Worm (Caenorhabditis elegans) whole organism, L1 larva: ENCODE measurements around the gene swd-2.1.

Experiments
- C16A3.4 ChIP-seq: fragments of 150-350 bp; optimal IDR thresholded peaks from 2 replicates; lab custom pipeline; 2014; ENCODE audit warnings: missing biosample characterization, missing genetic modification characterization
- C34B4.2 ChIP-seq: sonication (generic microtip); optimal IDR thresholded peaks from 2 replicates; lab custom pipeline; 2017; ENCODE audit warnings: mild to moderate bottlenecking, missing genetic modification characterization, missing compliant biosample characterization
- Y116A8C.19 ChIP-seq: sonication (generic microtip); optimal IDR thresholded peaks from 2 replicates; lab custom pipeline; 2016; ENCODE audit warnings: missing compliant biosample characterization, missing genetic modification characterization, borderline replicate concordance
- ama-1 ChIP-seq: fragments of 150-350 bp; optimal IDR thresholded peaks from 2 replicates; lab custom pipeline; 2014
- ceh-82 ChIP-seq, 3 experiments: fragments of 150-350 bp in 1 of 3; sonication (generic microtip) in 2 of 3; optimal IDR thresholded peaks; 2 replicates each; lab custom pipeline; 2014 to 2017; ENCODE audit warnings: missing biosample characterization in 3 of 3, missing genetic modification characterization in 3 of 3
- ceh-88 ChIP-seq: fragments of 200-800 bp; sonication (Bioruptor generic); IDR thresholded peaks from 2 replicates; pipeline ENCODE4 v1.3.6; 2022; ENCODE audit warnings: missing genetic modification characterization, missing compliant biosample characterization
- ceh-90 ChIP-seq: sonication (generic microtip); optimal IDR thresholded peaks from 2 replicates; lab custom pipeline; 2016; ENCODE audit warnings: missing genetic modification characterization, missing compliant biosample characterization
- ces-1 ChIP-seq: fragments of 150-350 bp; optimal IDR thresholded peaks from 2 replicates; lab custom pipeline; 2014; ENCODE audit warnings: missing biosample characterization, missing genetic modification reagents, missing genetic modification characterization
- dpl-1 ChIP-seq, 3 experiments: fragments of 150-350 bp in 2 of 3; sonication (generic microtip) in 1 of 3; optimal IDR thresholded peaks; 2 replicates each; lab custom pipeline; 2014 to 2017; ENCODE audit warnings: missing biosample characterization in 3 of 3, missing genetic modification characterization in 3 of 3, missing genetic modification reagents in 3 of 3
- dsc-1 ChIP-seq: sonication (generic microtip); optimal IDR thresholded peaks from 2 replicates; lab custom pipeline; 2016; ENCODE audit warnings: mild to moderate bottlenecking, missing genetic modification characterization, missing compliant biosample characterization
- efl-3 ChIP-seq: fragments of 200-800 bp; sonication (Bioruptor generic); optimal IDR thresholded peaks from 2 replicates; lab custom pipeline; 2018; ENCODE audit warnings: mild to moderate bottlenecking, missing genetic modification characterization, missing compliant biosample characterization
- egl-13 ChIP-seq: sonication (generic microtip); optimal IDR thresholded peaks from 2 replicates; lab custom pipeline; 2016; ENCODE audit warnings: missing genotype, missing genetic modification reagents, missing genetic modification characterization, missing compliant biosample characterization
- elt-2 ChIP-seq: sonication (generic microtip); optimal IDR thresholded peaks from 2 replicates; lab custom pipeline; 2016; ENCODE audit warnings: missing genetic modification characterization, mild to moderate bottlenecking, inconsistent platforms, missing compliant biosample characterization, missing genetic modification reagents
- elt-3 ChIP-seq, 6 experiments: fragments of 150-350 bp in 1 of 6; sonication (generic microtip); optimal IDR thresholded peaks; 2 replicates each; lab custom pipeline; 2017 to 2018; ENCODE audit warnings: missing biosample characterization in 6 of 6, missing genetic modification characterization in 6 of 6, inconsistent platforms in 1 of 6
- ets-5 ChIP-seq: fragments of 200-800 bp; sonication (Bioruptor generic); IDR thresholded peaks from 2 replicates; pipeline ENCODE4 v1.3.6; 2022; ENCODE audit warnings: missing genetic modification characterization, missing compliant biosample characterization
- fkh-10 ChIP-seq: sonication (generic microtip); optimal IDR thresholded peaks from 2 replicates; lab custom pipeline; 2017; ENCODE audit warnings: missing biosample characterization, missing genetic modification reagents, missing genetic modification characterization
- fkh-4 ChIP-seq: sonication (generic microtip); optimal IDR thresholded peaks from 2 replicates; lab custom pipeline; 2016; ENCODE audit warnings: missing compliant biosample characterization, missing genetic modification characterization, borderline replicate concordance
- fos-1 ChIP-seq: fragments of 150-350 bp; optimal IDR thresholded peaks from 2 replicates; lab custom pipeline; 2014; ENCODE audit warnings: missing biosample characterization, missing genetic modification characterization
- grh-1 ChIP-seq: fragments of 200-800 bp; sonication (Bioruptor generic); IDR thresholded peaks from 2 replicates; pipeline ENCODE4 v1.3.6; 2022; ENCODE audit warnings: missing genetic modification reagents, missing genetic modification characterization, missing compliant biosample characterization
- hlh-17 ChIP-seq: fragments of 200-800 bp; sonication (Bioruptor generic); optimal IDR thresholded peaks from 2 replicates; lab custom pipeline; 2018; ENCODE audit warnings: missing genetic modification characterization, mild to moderate bottlenecking, missing compliant biosample characterization, moderate library complexity, borderline replicate concordance
- irx-1 ChIP-seq: sonication (generic microtip); optimal IDR thresholded peaks from 2 replicates; lab custom pipeline; 2016; ENCODE audit warnings: missing genetic modification characterization, missing compliant biosample characterization
- isw-1 ChIP-seq: fragments of 200-800 bp; sonication (Bioruptor generic); IDR thresholded peaks from 2 replicates; pipeline ENCODE4 v1.3.6; 2022; ENCODE audit warnings: missing genetic modification characterization, missing compliant biosample characterization
- jun-1 ChIP-seq: fragments of 150-350 bp; optimal IDR thresholded peaks from 2 replicates; lab custom pipeline; 2014; ENCODE audit warnings: missing biosample characterization, missing genetic modification reagents, missing genetic modification characterization
- lin-13 ChIP-seq: fragments of 150-350 bp; optimal IDR thresholded peaks from 2 replicates; lab custom pipeline; 2014; ENCODE audit warnings: missing biosample characterization, missing genetic modification reagents, missing genetic modification characterization
- lin-14 ChIP-seq: fragments of 200-800 bp; sonication (Bioruptor generic); optimal IDR thresholded peaks from 2 replicates; lab custom pipeline; 2018; ENCODE audit warnings: mild to moderate bottlenecking, missing genetic modification characterization, moderate library complexity, missing compliant biosample characterization
- lin-15B ChIP-seq: fragments of 150-350 bp; sonication (generic microtip); optimal IDR thresholded peaks from 3 replicates; lab custom pipeline; 2014; ENCODE audit warnings: missing biosample characterization, missing genetic modification characterization
- lin-35 ChIP-seq, 2 experiments: fragments of 150-350 bp; optimal IDR thresholded peaks; 2 replicates each; lab custom pipeline; 2014; ENCODE audit warnings: missing biosample characterization in 2 of 2, missing genetic modification characterization in 2 of 2, missing genetic modification reagents in 2 of 2
- nhr-11 ChIP-seq: fragments of 150-350 bp; optimal IDR thresholded peaks from 2 replicates; lab custom pipeline; 2014; ENCODE audit warnings: missing biosample characterization, missing genetic modification characterization
- nhr-12 ChIP-seq: sonication (generic microtip); optimal IDR thresholded peaks from 2 replicates; lab custom pipeline; 2017; ENCODE audit warnings: missing biosample characterization, missing genetic modification characterization
- nhr-237 ChIP-seq: fragments of 150-350 bp; optimal IDR thresholded peaks from 2 replicates; lab custom pipeline; 2014; ENCODE audit warnings: missing biosample characterization, missing genetic modification characterization
- nhr-47 ChIP-seq: sonication (generic microtip); optimal IDR thresholded peaks from 2 replicates; lab custom pipeline; 2016; ENCODE audit warnings: mild to moderate bottlenecking, missing genetic modification characterization, moderate library complexity, missing compliant biosample characterization
- nhr-71 ChIP-seq: sonication (generic microtip); optimal IDR thresholded peaks from 2 replicates; lab custom pipeline; 2016; ENCODE audit warnings: mild to moderate bottlenecking, missing genetic modification characterization, moderate library complexity, missing compliant biosample characterization
- nhr-77 ChIP-seq: fragments of 150-350 bp; optimal IDR thresholded peaks from 2 replicates; lab custom pipeline; 2014; ENCODE audit warnings: missing biosample characterization, missing genetic modification characterization
- nhr-85 ChIP-seq: sonication (generic microtip); peaks from one replicate; lab custom pipeline; 2016; ENCODE audit warnings: missing genetic modification characterization, inconsistent platforms, missing compliant biosample characterization
- nhr-90 ChIP-seq: sonication (generic microtip); optimal IDR thresholded peaks from 2 replicates; lab custom pipeline; 2016; ENCODE audit warnings: mild to moderate bottlenecking, missing genetic modification characterization, missing compliant biosample characterization; ENCODE audit not compliant: poor library complexity
- pag-3 ChIP-seq: sonication (generic microtip); optimal IDR thresholded peaks from 2 replicates; lab custom pipeline; 2017; ENCODE audit warnings: missing genetic modification characterization, mild to moderate bottlenecking, missing compliant biosample characterization, antibody characterized with exemption, borderline replicate concordance; ENCODE audit not compliant: insufficient read depth
- skn-1 ChIP-seq: fragments of 150-350 bp; optimal IDR thresholded peaks from 2 replicates; lab custom pipeline; 2014; ENCODE audit warnings: missing biosample characterization, missing genetic modification characterization
- snpc-4 ChIP-seq: fragments of 150-350 bp; optimal IDR thresholded peaks from 2 replicates; lab custom pipeline; 2014; ENCODE audit warnings: missing biosample characterization, missing genetic modification characterization
- snu-23 ChIP-seq: sonication (generic microtip); optimal IDR thresholded peaks from 2 replicates; lab custom pipeline; 2016; ENCODE audit warnings: missing genetic modification characterization, missing compliant biosample characterization
- sox-4 ChIP-seq: sonication (generic microtip); optimal IDR thresholded peaks from 2 replicates; lab custom pipeline; 2016; ENCODE audit warnings: missing genetic modification characterization, missing compliant biosample characterization
- sup-37 ChIP-seq: fragments of 200-800 bp; sonication (Bioruptor generic); optimal IDR thresholded peaks from 2 replicates; lab custom pipeline; 2018; ENCODE audit warnings: mild to moderate bottlenecking, missing genetic modification characterization, missing compliant biosample characterization
- tlp-1 ChIP-seq: fragments of 150-350 bp; optimal IDR thresholded peaks from 2 replicates; lab custom pipeline; 2014; ENCODE audit warnings: missing biosample characterization, missing genetic modification characterization
- unc-130 ChIP-seq: fragments of 150-350 bp; optimal IDR thresholded peaks from 2 replicates; lab custom pipeline; 2017; ENCODE audit warnings: missing biosample characterization, missing genetic modification characterization, inconsistent platforms
- unc-62 ChIP-seq: fragments of 150-350 bp; optimal IDR thresholded peaks from 2 replicates; lab custom pipeline; 2014; ENCODE audit warnings: missing biosample characterization, missing genetic modification reagents, missing genetic modification characterization
- unc-86 ChIP-seq: sonication (generic microtip); optimal IDR thresholded peaks from 2 replicates; lab custom pipeline; 2016; ENCODE audit warnings: missing genetic modification characterization, missing compliant biosample characterization
- unc-98 ChIP-seq: fragments of 200-800 bp; sonication (Bioruptor generic); IDR thresholded peaks from 2 replicates; pipeline ENCODE4 v1.3.6; 2022; ENCODE audit warnings: missing genetic modification characterization, missing compliant biosample characterization
- vab-15 ChIP-seq: sonication (generic microtip); optimal IDR thresholded peaks from 2 replicates; lab custom pipeline; 2017; ENCODE audit warnings: missing genotype, mild to moderate bottlenecking, missing genetic modification characterization, missing compliant biosample characterization
- ztf-11 ChIP-seq, 2 experiments: sonication (generic microtip); optimal IDR thresholded peaks; 2 replicates each; lab custom pipeline; 2016 to 2017; ENCODE audit warnings: missing genetic modification characterization in 2 of 2, missing biosample characterization in 1 of 2, missing compliant biosample characterization in 1 of 2

Gene swd-2.1

DNA sequence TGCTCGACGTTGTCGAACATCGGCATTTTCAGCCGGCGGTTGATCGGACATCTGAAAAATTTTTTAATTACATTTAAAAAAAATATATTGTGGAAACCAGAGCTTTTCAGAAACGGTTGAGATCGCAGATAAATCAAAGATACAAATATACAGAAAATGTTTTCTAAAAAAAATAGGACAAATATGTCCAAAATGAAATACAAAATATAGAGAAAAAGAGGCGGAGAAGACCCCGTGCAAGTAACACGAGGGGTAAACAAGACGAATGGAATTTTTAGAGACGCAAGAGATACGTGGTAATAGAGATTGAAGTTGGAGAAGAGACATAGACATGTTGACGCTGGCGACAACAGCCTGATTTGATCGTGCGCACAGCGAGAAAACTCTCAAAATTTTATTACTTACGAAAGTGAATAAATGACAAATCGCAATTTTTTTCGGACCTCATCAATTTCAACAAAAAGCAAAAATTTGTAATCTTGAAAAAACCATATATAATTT is 39.9 kb downstream of the swd-2.1 start, which contains the start of gene cdgs-1 (continued):
- TF ChIP-seq elt-2 (tag; lab: Kevin White, UChicago) (no peak), elt-3 (tag; optimal IDR thresholded peaks at IDR 0.05; lab: Kevin White, UChicago) (peak in 1 of 6 experiments; percentile 5), nhr-77 (tag; lab: Kevin White, UChicago) (no peak), C16A3.4 (peak; percentile 25), unc-98 (GFP tag; lab: Robert Waterston, UW) (no peak), pag-3 (tag; lab: Kevin White, UChicago) (no peak), C34B4.2 (no peak), egl-13 (no peak)

DNA sequence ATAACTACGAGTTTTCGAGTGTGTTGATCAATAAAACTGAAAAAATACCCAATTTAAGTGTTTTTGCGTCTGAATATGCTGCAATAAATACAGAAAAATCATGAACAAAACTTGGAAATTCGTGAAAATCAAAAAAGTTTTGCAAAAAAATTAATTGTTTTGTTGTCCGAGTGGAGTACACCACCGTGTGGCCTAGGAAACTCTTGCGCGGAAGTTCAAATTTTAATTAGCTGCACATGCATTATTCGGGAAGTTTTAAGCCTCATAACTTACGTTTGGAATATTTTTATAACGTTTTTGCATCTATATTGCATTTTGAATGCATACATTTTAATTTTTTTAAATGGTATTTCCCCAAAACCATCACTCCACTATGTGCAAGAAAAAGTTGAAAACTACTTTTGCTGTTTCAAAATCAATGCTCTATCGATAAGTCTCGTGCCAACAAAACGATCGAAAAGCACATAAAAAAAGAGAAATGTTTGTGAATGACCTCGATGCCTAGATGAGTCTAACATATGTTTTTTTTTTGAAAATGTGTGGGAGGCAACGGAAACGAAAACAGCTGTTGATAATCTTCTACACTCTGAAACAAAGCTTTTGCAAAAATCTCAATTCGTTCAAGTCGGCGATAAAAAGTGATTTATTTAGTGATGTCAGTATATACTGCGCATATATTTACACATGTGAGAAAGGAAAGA is 40.7 kb downstream of the swd-2.1 start:
- TF ChIP-seq sup-37 (GFP tag; lab: Kevin White, UChicago) (no peak), ceh-82 (tag; optimal IDR thresholded peaks at IDR 0.05; lab: Kevin White, UChicago) (no peak), skn-1 (tag; lab: Kevin White, UChicago) (peak; percentile 5), nhr-12 (tag; lab: Kevin White, UChicago) (no peak), nhr-85 (tag; lab: Kevin White, UChicago) (peak; percentile 91), ces-1 (GFP tag; lab: Kevin White, UChicago) (no peak), nhr-11 (tag; lab: Kevin White, UChicago) (no peak), lin-35 (GFP tag; optimal IDR thresholded peaks at IDR 0.05; lab: Kevin White, UChicago) (peak; percentile 74 to 93), ets-5 (GFP tag; lab: Robert Waterston, UW) (no peak), irx-1 (peak; percentile 69), Y116A8C.19 (tag; lab: Kevin White, UChicago) (peak; percentile 6), snpc-4 (tag; lab: Kevin White, UChicago) (no peak), ceh-90 (peak; percentile 82), elt-2 (tag; lab: Kevin White, UChicago) (peak; percentile 22), ceh-88 (GFP tag; lab: Robert Waterston, UW) (no peak; the same call in 1 of the 2 replicates), fkh-4 (tag; lab: Kevin White, UChicago) (peak; percentile 60), vab-15 (tag; lab: Kevin White, UChicago) (no peak), nhr-77 (tag; lab: Kevin White, UChicago) (no peak), lin-14 (peak; percentile 54), nhr-90 (tag; lab: Kevin White, UChicago) (peak; percentile 79), fos-1 (no peak), tlp-1 (tag; lab: Kevin White, UChicago) (no peak), nhr-71 (tag; lab: Kevin White, UChicago) (peak; percentile 56), jun-1 (tag; lab: Kevin White, UChicago) (no peak), ama-1 (lab: Kevin White, UChicago) (no peak), hlh-17 (GFP tag; lab: Kevin White, UChicago) (no peak), nhr-237 (tag; lab: Kevin White, UChicago) (no peak), nhr-47 (peak; percentile 68), dsc-1 (tag; lab: Kevin White, UChicago) (peak; percentile 66), lin-13 (GFP tag; lab: Kevin White, UChicago) (no peak), lin-15B (no peak), dpl-1 (GFP tag; optimal IDR thresholded peaks at IDR 0.05; lab: Kevin White, UChicago) (peak; percentile 76 to 88 (median 86)), grh-1 (GFP tag; lab: Robert Waterston, UW) (peak; percentile 73), efl-3 (GFP tag; lab: Kevin White, UChicago) (no peak), elt-3 (tag; optimal IDR thresholded peaks at IDR 0.05; lab: Kevin White, UChicago) (peak in 1 of 6 experiments; percentile 2), fkh-10 (GFP tag; lab: Kevin White, UChicago) (no peak), unc-86 (no peak), isw-1 (GFP tag; lab: Robert Waterston, UW) (peak; percentile 5; the same call in 1 of the 2 replicates), sox-4 (peak; percentile 64), C16A3.4 (no peak), unc-62 (GFP tag; lab: Kevin White, UChicago) (no peak), unc-130 (tag; lab: Kevin White, UChicago) (peak; percentile 3), snu-23 (GFP tag; lab: Kevin White, UChicago) (peak; percentile 44), ztf-11 (tag; optimal IDR thresholded peaks at IDR 0.05; lab: Kevin White, UChicago) (peak in 1 of 2 experiments; percentile 71)
